Fruit fly (Drosophila melanogaster): ENCODE results near the gene Sf3a1.
A peak's percentile ranks its signal among the peaks of the same experiment; 100 is the strongest.

Sf3a1 gene

dm6 chr3R:16986181-16987074 is 15.7 kb downstream of the Sf3a1 start (continued):
- no peak for TF ChIP-seq tna (GFP tag; IDR thresholded peaks at IDR 0.05; ENCODE audit: partially characterized antibody)
- peak; percentile 91 for TF ChIP-seq PHDP (tag; optimal IDR thresholded peaks at IDR 0.05)
- TF ChIP-seq CG17328 (GFP tag; IDR thresholded peaks at IDR 0.05) = peak; percentile 93
- no peak for TF ChIP-seq Gsc (GFP tag; IDR thresholded peaks at IDR 0.05)
- TF ChIP-seq chif (GFP tag; optimal IDR thresholded peaks at IDR 0.05) = peak; percentile 83 to 87
- TF ChIP-seq cg (GFP tag; optimal IDR thresholded peaks at IDR 0.05) = peak; percentile 48
- peak; percentile 85 for TF ChIP-seq NC2β (GFP tag; optimal IDR thresholded peaks at IDR 0.05)
- peak; percentile 95 for TF ChIP-seq CG4730 (GFP tag; IDR thresholded peaks at IDR 0.05)
- peak; percentile 68 for TF ChIP-seq salm (tag; optimal IDR thresholded peaks at IDR 0.05)
- TF ChIP-seq HLHmδ (GFP tag; optimal IDR thresholded peaks at IDR 0.05) = no peak
- TF ChIP-seq Bteb2 (GFP tag; optimal IDR thresholded peaks at IDR 0.05) = peak; percentile 95
- peak; percentile 91 for TF ChIP-seq gem (tag; optimal IDR thresholded peaks at IDR 0.05)
- peak; percentile 96 for TF ChIP-seq ERR (GFP tag; optimal IDR thresholded peaks at IDR 0.05)
- TF ChIP-seq otp (GFP tag; IDR thresholded peaks at IDR 0.05) = peak; percentile 97
- TF ChIP-seq CG6765 (GFP tag; optimal IDR thresholded peaks at IDR 0.05) = peak; percentile 88
- peak; percentile 93 for TF ChIP-seq sd (tag; optimal IDR thresholded peaks at IDR 0.05)
- peak; percentile 95 for TF ChIP-seq CG14050 (GFP tag; IDR thresholded peaks at IDR 0.05)
- peak; percentile 96 for TF ChIP-seq Fer1 (GFP tag; optimal IDR thresholded peaks at IDR 0.05)
- peak; percentile 89 for TF ChIP-seq emc (GFP tag; optimal IDR thresholded peaks at IDR 0.05)
- peak; percentile 81 for TF ChIP-seq Mes4 (GFP tag; optimal IDR thresholded peaks at IDR 0.05)
- TF ChIP-seq wdn (GFP tag; IDR thresholded peaks at IDR 0.05) = peak; percentile 98
- peak; percentile 90 for TF ChIP-seq Atf-2 (GFP tag; optimal IDR thresholded peaks at IDR 0.05)
- peak; percentile 93 for TF ChIP-seq bcd (GFP tag; optimal IDR thresholded peaks at IDR 0.05)
- peak; percentile 90 for TF ChIP-seq C15 (GFP tag; IDR thresholded peaks at IDR 0.05)
- TF ChIP-seq exex (tag; optimal IDR thresholded peaks at IDR 0.05) = peak; percentile 96
- TF ChIP-seq esg (GFP tag; conservative IDR thresholded peaks at IDR 0.05) = peak; percentile 97
- no peak for TF ChIP-seq CG2202 (tag; optimal IDR thresholded peaks at IDR 0.05)
- TF ChIP-seq CG31441 (GFP tag; IDR thresholded peaks at IDR 0.05) = peak; percentile 79
- peak; percentile 25 for TF ChIP-seq CG6254 (GFP tag; optimal IDR thresholded peaks at IDR 0.05)
- peak; percentile 91 for TF ChIP-seq CG1603 (tag; optimal IDR thresholded peaks at IDR 0.05)
- TF ChIP-seq unpg (GFP tag; optimal IDR thresholded peaks at IDR 0.05) = peak; percentile 91
- TF ChIP-seq CG9797 (GFP tag; optimal IDR thresholded peaks at IDR 0.05) = peak; percentile 12
- TF ChIP-seq al (GFP tag; IDR thresholded peaks at IDR 0.05) = peak; percentile 97
- peak; percentile 47; the same call in 1 of the 2 replicates for TF ChIP-seq Dip2 (GFP tag; IDR thresholded peaks at IDR 0.05)
- peak; percentile 96; the same call in 2 of the 3 replicates for TF ChIP-seq Optix (GFP tag; IDR thresholded peaks at IDR 0.05)
- TF ChIP-seq Dfd (GFP tag; optimal IDR thresholded peaks at IDR 0.05) = no peak
- no peak for TF ChIP-seq CG14860 (GFP tag; IDR thresholded peaks at IDR 0.05; ENCODE audit: partially characterized antibody)
- TF ChIP-seq scrt (GFP tag; optimal IDR thresholded peaks at IDR 0.05) = peak; percentile 87
- peak; percentile 85 for TF ChIP-seq pnt (GFP tag; optimal IDR thresholded peaks at IDR 0.05)
- peak; percentile 86 for TF ChIP-seq ems (GFP tag; optimal IDR thresholded peaks at IDR 0.05)
- TF ChIP-seq D (optimal IDR thresholded peaks at IDR 0.05) = no peak
- TF ChIP-seq D (GFP tag; optimal IDR thresholded peaks at IDR 0.05) = peak; percentile 45
- peak; percentile 75 for TF ChIP-seq CG18011 (GFP tag; optimal IDR thresholded peaks at IDR 0.05)
- peak; percentile 94 for TF ChIP-seq maf-S (GFP tag; optimal IDR thresholded peaks at IDR 0.05)
- TF ChIP-seq unc-4 (GFP tag; IDR thresholded peaks at IDR 0.05; ENCODE audit: partially characterized antibody) = no peak
- TF ChIP-seq tll (GFP tag; optimal IDR thresholded peaks at IDR 0.05) = no peak
- TF ChIP-seq CG9215 (GFP tag; IDR thresholded peaks at IDR 0.05) = peak; percentile 96
- TF ChIP-seq ap (GFP tag; IDR thresholded peaks at IDR 0.05) = peak; percentile 95
- TF ChIP-seq CG16863 (GFP tag; optimal IDR thresholded peaks at IDR 0.05) = peak; percentile 89
